Worm (Caenorhabditis elegans): ENCODE measurements around the gene C31E10.6.

DNA sequence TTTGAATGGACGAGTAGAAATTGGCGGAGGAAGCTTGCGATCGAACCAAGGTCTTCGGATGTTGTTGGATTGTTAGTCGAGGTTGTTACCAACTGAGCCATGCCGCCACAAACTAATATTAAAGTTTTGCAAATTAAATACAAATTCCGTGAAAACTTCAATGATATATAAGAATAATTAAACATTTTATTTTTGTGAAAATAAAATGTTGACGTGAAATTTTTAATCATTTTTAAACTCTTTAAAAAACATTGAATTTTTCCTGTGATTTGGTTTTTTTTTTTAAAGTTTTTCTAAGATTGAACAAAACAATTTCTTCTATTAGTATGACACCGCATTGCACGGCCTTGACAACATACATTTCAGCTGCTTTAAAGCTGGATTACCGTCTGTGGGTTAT, 5.5 kb upstream of the C31E10.6 start, which contains the start of gene C31E10.11:
- TF ChIP-seq ceh-28 (tag; optimal IDR thresholded peaks at IDR 0.05) = no peak
- no peak for TF ChIP-seq mdl-1 (tag; optimal IDR thresholded peaks at IDR 0.05)
- no peak for TF ChIP-seq nhr-76 (tag; optimal IDR thresholded peaks at IDR 0.05)
- TF ChIP-seq jun-1 (tag; optimal IDR thresholded peaks at IDR 0.05) = no peak
- no peak for TF ChIP-seq nhr-23 (tag; optimal IDR thresholded peaks at IDR 0.05)
- TF ChIP-seq lin-15B (tag; optimal IDR thresholded peaks at IDR 0.05) = no peak
- no peak for TF ChIP-seq nhr-25 (tag; optimal IDR thresholded peaks at IDR 0.05)

All from whole organism, L3 larva.